Worm (Caenorhabditis elegans) whole organism, L4 larva: ENCODE data around the gene srd-42.
A peak's percentile ranks its signal among the peaks of the same experiment; 100 is the strongest.

Experiments used
- ceh-82 ChIP-seq: sonication (generic microtip); optimal IDR thresholded peaks from 2 replicates; lab custom pipeline; 2017; ENCODE audit warnings: missing biosample characterization, missing genetic modification characterization
- ces-1 ChIP-seq: fragments of 150-350 bp; sonication (generic microtip); optimal IDR thresholded peaks from 4 replicates; lab custom pipeline; 2014; ENCODE audit warnings: missing biosample characterization, missing genetic modification reagents, missing genetic modification characterization
- cey-2 ChIP-seq: sonication (generic microtip); optimal IDR thresholded peaks from 3 replicates; lab custom pipeline; 2017; ENCODE audit warnings: missing genetic modification characterization, mild to moderate bottlenecking, missing compliant biosample characterization, antibody characterized with exemption, borderline replicate concordance; ENCODE audit not compliant: insufficient read depth
- hmg-1.1 ChIP-seq: fragments of 200-800 bp; sonication (Bioruptor generic); IDR thresholded peaks from 2 replicates; pipeline ENCODE4 v1.3.6; 2022; ENCODE audit warnings: missing genetic modification reagents, missing genetic modification characterization, missing compliant biosample characterization
- mdl-1 ChIP-seq, 2 experiments: fragments of 150-350 bp in 1 of 2; sonication (generic microtip) in 1 of 2; optimal IDR thresholded peaks; 2 replicates each; lab custom pipeline; 2014 to 2017; ENCODE audit warnings: missing biosample characterization in 2 of 2, missing genetic modification characterization in 2 of 2
- nhr-25 ChIP-seq: sonication (generic microtip); optimal IDR thresholded peaks from 2 replicates; lab custom pipeline; 2017; ENCODE audit warnings: missing genetic modification characterization, mild to moderate bottlenecking, missing compliant biosample characterization, antibody characterized with exemption, moderate library complexity, borderline replicate concordance; ENCODE audit not compliant: insufficient read depth
- nhr-28 ChIP-seq: fragments of 150-350 bp; optimal IDR thresholded peaks from 2 replicates; lab custom pipeline; 2014; ENCODE audit warnings: missing biosample characterization, missing genetic modification characterization
- nhr-76 ChIP-seq: fragments of 150-350 bp; optimal IDR thresholded peaks from 2 replicates; lab custom pipeline; 2014; ENCODE audit warnings: missing biosample characterization, missing genetic modification characterization
- spr-3 ChIP-seq: fragments of 200-800 bp; sonication (Bioruptor generic); optimal IDR thresholded peaks from 2 replicates; lab custom pipeline; 2018; ENCODE audit warnings: mild to moderate bottlenecking, missing genetic modification characterization, missing compliant biosample characterization
- unc-39 ChIP-seq: sonication (generic microtip); optimal IDR thresholded peaks from 2 replicates; lab custom pipeline; 2017; ENCODE audit warnings: missing biosample characterization, missing genetic modification characterization

DNA sequence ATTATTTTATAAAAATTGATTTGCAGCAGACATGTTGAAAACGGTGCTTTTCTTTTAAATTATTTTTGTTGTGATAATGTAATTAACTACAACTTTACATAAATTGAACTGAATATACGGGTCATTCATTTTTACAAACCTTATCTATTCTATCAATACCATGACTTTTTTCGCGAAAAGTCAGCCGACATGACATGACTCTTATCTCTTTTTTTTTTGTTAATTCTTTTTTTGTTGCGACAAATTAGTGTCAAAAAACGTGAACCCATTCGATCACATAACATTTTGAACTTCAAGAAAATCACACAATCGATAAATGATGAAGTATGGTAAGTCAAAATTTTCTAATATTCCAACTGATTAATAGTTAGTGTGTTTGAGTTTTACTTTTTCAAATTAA lies 24.8 kb upstream of the srd-42 start, which contains the start of gene sir-2.2:
- TF ChIP-seq hmg-1.1 (GFP tag; lab: Robert Waterston, UW) (no peak), nhr-28 (tag; lab: Kevin White, UChicago) (peak; percentile 62), ceh-82 (tag; lab: Kevin White, UChicago) (no peak), mdl-1 (tag; optimal IDR thresholded peaks at IDR 0.05; lab: Kevin White, UChicago) (peak in 1 of 2 experiments; percentile 19), nhr-76 (no peak), cey-2 (tag; lab: Kevin White, UChicago) (no peak), unc-39 (no peak), spr-3 (GFP tag; lab: Kevin White, UChicago) (no peak), nhr-25 (tag; lab: Kevin White, UChicago) (no peak), ces-1 (GFP tag; lab: Kevin White, UChicago) (no peak)
